Worm (Caenorhabditis elegans) whole organism, young adult: ENCODE data around the gene math-44.

Experiments
- B0035.1 ChIP-seq: sonication (generic microtip); optimal IDR thresholded peaks from 2 replicates; lab custom pipeline; 2016; ENCODE audit warnings: missing genetic modification characterization, mild to moderate bottlenecking, missing compliant biosample characterization, missing genotype, missing genetic modification reagents
- B0261.1 ChIP-seq: sonication (generic microtip); optimal IDR thresholded peaks from 2 replicates; lab custom pipeline; 2016; ENCODE audit warnings: mild to moderate bottlenecking, missing genetic modification characterization, moderate library complexity, missing compliant biosample characterization
- B0336.3 ChIP-seq: fragments of 200-800 bp; sonication (Bioruptor generic); IDR thresholded peaks from 2 replicates; pipeline ENCODE4 v1.3.6; 2022; ENCODE audit warnings: missing genetic modification characterization, missing compliant biosample characterization
- F10E7.11 ChIP-seq: sonication (generic microtip); optimal IDR thresholded peaks from 2 replicates; lab custom pipeline; 2017; ENCODE audit warnings: mild to moderate bottlenecking, missing genetic modification characterization, moderate library complexity, missing compliant biosample characterization
- F49E8.2 ChIP-seq: sonication (generic microtip); optimal IDR thresholded peaks from 3 replicates; lab custom pipeline; 2017; ENCODE audit warnings: missing genetic modification characterization, mild to moderate bottlenecking, missing compliant biosample characterization, antibody characterized with exemption, moderate library complexity; ENCODE audit not compliant: insufficient read depth
- Y53F4B.3 ChIP-seq: fragments of 200-800 bp; sonication (Bioruptor generic); IDR thresholded peaks from 2 replicates; pipeline ENCODE4 v1.3.6; 2022; ENCODE audit warnings: missing genetic modification reagents, missing genetic modification characterization, missing compliant biosample characterization
- Y53G8AR.9 ChIP-seq: fragments of 200-800 bp; sonication (Bioruptor generic); conservative IDR thresholded peaks from 2 replicates; pipeline ENCODE4 v1.3.6; 2022; ENCODE audit warnings: missing genetic modification reagents, missing genetic modification characterization, missing compliant biosample characterization
- Y56A3A.18 ChIP-seq: fragments of 200-800 bp; sonication (Bioruptor generic); IDR thresholded peaks from 2 replicates; pipeline ENCODE4 v1.3.6; 2022; ENCODE audit warnings: missing genetic modification reagents, missing genetic modification characterization, missing compliant biosample characterization
- ZK185.1 ChIP-seq: sonication (generic microtip); optimal IDR thresholded peaks from 2 replicates; lab custom pipeline; 2016; ENCODE audit warnings: mild to moderate bottlenecking, missing genetic modification characterization, missing compliant biosample characterization; ENCODE audit not compliant: poor library complexity, severe bottlenecking
- akir-1 ChIP-seq: fragments of 200-800 bp; sonication (Bioruptor generic); optimal IDR thresholded peaks from 2 replicates; lab custom pipeline; 2018; ENCODE audit warnings: mild to moderate bottlenecking, missing genetic modification characterization, moderate library complexity, missing compliant biosample characterization
- athp-1 ChIP-seq: sonication (generic microtip); optimal IDR thresholded peaks from 2 replicates; lab custom pipeline; 2017; ENCODE audit warnings: mild to moderate bottlenecking, missing genetic modification characterization, missing compliant biosample characterization
- bed-2 ChIP-seq: fragments of 200-800 bp; sonication (Bioruptor generic); IDR thresholded peaks from 2 replicates; pipeline ENCODE4 v1.3.6; 2022; ENCODE audit warnings: missing genetic modification reagents, missing genetic modification characterization, missing compliant biosample characterization
- efl-1 ChIP-seq: fragments of 150-350 bp; optimal IDR thresholded peaks from 2 replicates; lab custom pipeline; 2014; ENCODE audit warnings: missing biosample characterization, missing genetic modification reagents, missing genetic modification characterization
- egl-44 ChIP-seq: fragments of 200-800 bp; sonication (Bioruptor generic); IDR thresholded peaks from 2 replicates; pipeline ENCODE4 v1.3.6; 2022; ENCODE audit warnings: missing genetic modification reagents, missing genetic modification characterization, missing compliant biosample characterization
- ets-4 ChIP-seq: fragments of 200-800 bp; sonication (Bioruptor generic); optimal IDR thresholded peaks from 2 replicates; lab custom pipeline; 2018; ENCODE audit warnings: mild to moderate bottlenecking, missing genetic modification characterization, missing compliant biosample characterization
- hmg-20 ChIP-seq: fragments of 200-800 bp; sonication (Bioruptor generic); IDR thresholded peaks from 2 replicates; pipeline ENCODE4 v1.3.6; 2022; ENCODE audit warnings: missing genetic modification reagents, missing genetic modification characterization, missing compliant biosample characterization
- lag-1 ChIP-seq: fragments of 200-800 bp; sonication (Bioruptor generic); IDR thresholded peaks from 2 replicates; pipeline ENCODE4 v1.3.6; 2022; ENCODE audit warnings: missing genetic modification reagents, missing genetic modification characterization, missing compliant biosample characterization
- let-607 ChIP-seq, 2 experiments: fragments of 200-800 bp in 1 of 2; sonication (Bioruptor generic) in 1 of 2; sonication (generic microtip) in 1 of 2; optimal IDR thresholded peaks; 2 replicates each; lab custom pipeline; 2016 to 2018; ENCODE audit warnings: mild to moderate bottlenecking in 2 of 2, missing compliant biosample characterization in 2 of 2, missing genetic modification characterization in 2 of 2, moderate library complexity in 2 of 2, missing genotype in 1 of 2
- lin-54 ChIP-seq: fragments of 200-800 bp; sonication (Bioruptor generic); optimal IDR thresholded peaks from 2 replicates; lab custom pipeline; 2018; ENCODE audit warnings: mild to moderate bottlenecking, missing genetic modification characterization, missing compliant biosample characterization
- lir-1 ChIP-seq: fragments of 200-800 bp; sonication (Bioruptor generic); conservative IDR thresholded peaks from 2 replicates; pipeline ENCODE4 v1.3.6; 2022; ENCODE audit warnings: missing genetic modification reagents, missing genetic modification characterization, missing compliant biosample characterization
- madf-10 ChIP-seq: sonication (generic microtip); optimal IDR thresholded peaks from 2 replicates; lab custom pipeline; 2016; ENCODE audit warnings: mild to moderate bottlenecking, missing genetic modification characterization, missing compliant biosample characterization
- madf-3 ChIP-seq: fragments of 200-800 bp; sonication (Bioruptor generic); IDR thresholded peaks from 2 replicates; pipeline ENCODE4 v1.3.6; 2022; ENCODE audit warnings: missing genetic modification reagents, missing genetic modification characterization, missing compliant biosample characterization
- mes-4 ChIP-seq: sonication (generic microtip); optimal IDR thresholded peaks from 2 replicates; lab custom pipeline; 2016; ENCODE audit warnings: missing genotype, missing genetic modification characterization, missing compliant biosample characterization
- mxl-1 ChIP-seq: sonication (generic microtip); optimal IDR thresholded peaks from 2 replicates; lab custom pipeline; 2016; ENCODE audit warnings: missing genetic modification characterization, missing compliant biosample characterization
- nfya-2 ChIP-seq: fragments of 200-800 bp; sonication (Bioruptor generic); IDR thresholded peaks from 2 replicates; pipeline ENCODE4 v1.3.6; 2022; ENCODE audit warnings: missing genetic modification reagents, missing genetic modification characterization, missing compliant biosample characterization
- nhr-80 ChIP-seq: sonication (generic microtip); optimal IDR thresholded peaks from 2 replicates; lab custom pipeline; 2016; ENCODE audit warnings: missing genetic modification characterization, missing compliant biosample characterization
- pha-4 ChIP-seq: fragments of 150-350 bp; sonication (generic microtip); optimal IDR thresholded peaks from 2 replicates; lab custom pipeline; 2014; ENCODE audit warnings: missing biosample characterization, missing genetic modification reagents, missing genetic modification characterization
- sdz-38 ChIP-seq: sonication (generic microtip); optimal IDR thresholded peaks from 2 replicates; lab custom pipeline; 2016; ENCODE audit warnings: missing genotype, missing genetic modification characterization, missing compliant biosample characterization
- sea-2 ChIP-seq: fragments of 200-800 bp; sonication (Bioruptor generic); IDR thresholded peaks from 2 replicates; pipeline ENCODE4 v1.3.6; 2022; ENCODE audit warnings: missing genetic modification characterization, missing compliant biosample characterization
- snpc-3.4 ChIP-seq: sonication (generic microtip); optimal IDR thresholded peaks from 2 replicates; lab custom pipeline; 2017; ENCODE audit warnings: missing genetic modification characterization, mild to moderate bottlenecking, missing compliant biosample characterization, antibody characterized with exemption, moderate library complexity, missing genotype, missing genetic modification reagents
- snpc-4 ChIP-seq, 5 experiments: fragments of 150-350 bp in 1 of 5; sonication (generic microtip) in 4 of 5; optimal IDR thresholded peaks; 2 replicates each; lab custom pipeline; 2014 to 2018; ENCODE audit warnings: missing genetic modification characterization in 5 of 5, missing biosample characterization in 3 of 5, antibody characterized with exemption in 2 of 5, mild to moderate bottlenecking in 2 of 5, missing compliant biosample characterization in 2 of 5, missing genotype in 2 of 5, moderate library complexity in 2 of 5, missing genetic modification reagents in 1 of 5
- unc-62 ChIP-seq: fragments of 150-350 bp; optimal IDR thresholded peaks from 2 replicates; lab custom pipeline; 2014; ENCODE audit warnings: missing biosample characterization, missing genetic modification reagents, missing genetic modification characterization
- ztf-22 ChIP-seq: fragments of 200-800 bp; sonication (Bioruptor generic); optimal IDR thresholded peaks from 2 replicates; lab custom pipeline; 2018; ENCODE audit warnings: mild to moderate bottlenecking, missing genetic modification characterization, moderate library complexity, missing compliant biosample characterization
- ztf-25 ChIP-seq: fragments of 200-800 bp; sonication (Bioruptor generic); IDR thresholded peaks from 2 replicates; pipeline ENCODE4 v1.3.6; 2022; ENCODE audit warnings: missing genetic modification reagents, missing genetic modification characterization, missing compliant biosample characterization

Gene math-44

ce11 chrII:1989010-1989409, at the start of gene math-44:
Gene math-44 (plus strand): TSS chrII:1989310.
- peak; percentile 4 for TF ChIP-seq nhr-80 (tag; lab: Kevin White, UChicago)
- no peak for TF ChIP-seq ets-4 (GFP tag; lab: Kevin White, UChicago)

- no peak for TF ChIP-seq B0336.3 (GFP tag; lab: Robert Waterston, UW)
- no peak for TF ChIP-seq mes-4 (tag; lab: Kevin White, UChicago)
- no peak for TF ChIP-seq efl-1 (GFP tag; lab: Kevin White, UChicago)
- no peak for TF ChIP-seq ZK185.1
- no peak for TF ChIP-seq ztf-22 (GFP tag; lab: Kevin White, UChicago)
- TF ChIP-seq madf-10 (tag; lab: Kevin White, UChicago), result no peak
- TF ChIP-seq Y53F4B.3 (GFP tag; lab: Robert Waterston, UW), result no peak
- TF ChIP-seq F49E8.2 (tag; lab: Kevin White, UChicago), result no peak
- TF ChIP-seq bed-2 (GFP tag; lab: Robert Waterston, UW), result no peak
- no peak for TF ChIP-seq lag-1 (GFP tag; lab: Robert Waterston, UW)
- no peak for TF ChIP-seq let-607 (tag; optimal IDR thresholded peaks at IDR 0.05; lab: Kevin White, UChicago)
- no peak for TF ChIP-seq Y53G8AR.9 (GFP tag; lab: Robert Waterston, UW)
- TF ChIP-seq lir-1 (GFP tag; lab: Robert Waterston, UW), result no peak
- no peak for TF ChIP-seq snpc-3.4 (tag; lab: Kevin White, UChicago)
- no peak for TF ChIP-seq egl-44 (GFP tag; lab: Robert Waterston, UW)
- no peak for TF ChIP-seq hmg-20
Measured at ce11 chrII:1939652-1940051, 49.5 kb upstream of the math-44 start, which contains the start of gene ZK250.13. Gene ZK250.13 (minus strand): TSS chrII:1939752.

ce11 chrII:1945093-1945492, 44.0 kb upstream of the math-44 start, which contains the start of gene ZK250.14:
Gene ZK250.14 (minus strand): TSS chrII:1945193.
- TF ChIP-seq nfya-2 (GFP tag; lab: Robert Waterston, UW), result no peak
- no peak for TF ChIP-seq athp-1 (tag; lab: Kevin White, UChicago)
- TF ChIP-seq B0035.1 (tag; lab: Kevin White, UChicago), result no peak
- no peak for TF ChIP-seq pha-4
- TF ChIP-seq sea-2 (GFP tag; lab: Robert Waterston, UW), result no peak
- TF ChIP-seq Y56A3A.18 (GFP tag; lab: Robert Waterston, UW), result no peak
- no peak for TF ChIP-seq ztf-22 (GFP tag; lab: Kevin White, UChicago)
- no peak for TF ChIP-seq akir-1
- no peak for TF ChIP-seq madf-3
- TF ChIP-seq ztf-25 (GFP tag; lab: Robert Waterston, UW), result no peak
- no peak for TF ChIP-seq F10E7.11 (tag; lab: Kevin White, UChicago)
- TF ChIP-seq let-607 (tag; optimal IDR thresholded peaks at IDR 0.05; lab: Kevin White, UChicago), result no peak
- no peak for TF ChIP-seq B0261.1 (tag; lab: Kevin White, UChicago)
- TF ChIP-seq sdz-38 (tag; lab: Kevin White, UChicago), result no peak
- no peak for TF ChIP-seq snpc-4 (GFP tag; optimal IDR thresholded peaks at IDR 0.05; lab: Kevin White, UChicago)
- TF ChIP-seq snpc-4 (tag; optimal IDR thresholded peaks at IDR 0.05; lab: Kevin White, UChicago), result no peak
- TF ChIP-seq lin-54 (GFP tag; lab: Kevin White, UChicago), result no peak
- no peak for TF ChIP-seq unc-62
- TF ChIP-seq mxl-1 (tag; lab: Kevin White, UChicago), result no peak
- TF ChIP-seq, all 124 proteins: peak for 0
